Fruit fly (Drosophila melanogaster) whole organism, wandering third instar larva: ENCODE results near the gene CG43156.
A peak's percentile ranks its signal among the peaks of the same experiment; 100 is the strongest.

Experiments
- CG32264 ChIP-seq: fragments of 200-800 bp; sonication (Bioruptor generic); optimal IDR thresholded peaks from 2 replicates; lab custom pipeline; 2016; ENCODE audit warnings: missing biosample characterization, missing genetic modification characterization
- CG9705 ChIP-seq: fragments of 200-800 bp; sonication (Bioruptor generic); optimal IDR thresholded peaks from 2 replicates; lab custom pipeline; 2018; ENCODE audit warnings: missing biosample characterization, mild to moderate bottlenecking, missing genetic modification characterization
- Dif ChIP-seq: fragments of 200-275, 200-300 bp; sonication (Bioruptor generic); optimal IDR thresholded peaks from 2 replicates; lab custom pipeline; 2018; ENCODE audit warnings: missing biosample characterization, missing genetic modification characterization; ENCODE audit not compliant: partially characterized antibody
- Hr78 ChIP-seq: fragments of >200 bp; optimal IDR thresholded peaks from 2 replicates; lab custom pipeline; 2017; ENCODE audit warnings: missing biosample characterization, missing genetic modification characterization
- Hr83 ChIP-seq: fragments of 200-300 bp; sonication (Bioruptor generic); optimal IDR thresholded peaks from 2 replicates; lab custom pipeline; 2016; ENCODE audit warnings: missing biosample characterization, mild to moderate bottlenecking, missing genetic modification characterization, moderate library complexity; ENCODE audit not compliant: poor library complexity, severe bottlenecking
- Jra ChIP-seq: sonication (Bioruptor generic); optimal IDR thresholded peaks from 2 replicates; lab custom pipeline; 2016; ENCODE audit warnings: missing biosample characterization, missing genetic modification characterization
- Mio ChIP-seq: sonication (Bioruptor generic); optimal IDR thresholded peaks from 2 replicates; lab custom pipeline; 2016; ENCODE audit warnings: missing biosample characterization, missing genetic modification characterization
- Myc ChIP-seq: fragments of >200 bp; optimal IDR thresholded peaks from 2 replicates; lab custom pipeline; 2017
- N ChIP-seq: fragments of >200 bp; optimal IDR thresholded peaks from 2 replicates; lab custom pipeline; 2018; ENCODE audit warnings: missing biosample characterization, missing external identifiers, missing genetic modification characterization
- Vsx2 ChIP-seq: fragments of 200-300, 225-300 bp; sonication (Bioruptor generic); optimal IDR thresholded peaks from 2 replicates; lab custom pipeline; 2018; ENCODE audit warnings: missing biosample characterization, missing genetic modification characterization; ENCODE audit not compliant: partially characterized antibody
- br ChIP-seq: fragments of 200-800 bp; sonication (Bioruptor generic); optimal IDR thresholded peaks from 2 replicates; lab custom pipeline; 2016; ENCODE audit warnings: missing biosample characterization, missing genetic modification characterization
- h ChIP-seq: fragments of 200-800 bp; sonication (Bioruptor generic); optimal IDR thresholded peaks from 3 replicates; lab custom pipeline; 2016; ENCODE audit warnings: missing biosample characterization, mild to moderate bottlenecking, missing genetic modification characterization
- psq ChIP-seq: fragments of 200-800 bp; sonication (Bioruptor generic); optimal IDR thresholded peaks from 3 replicates; lab custom pipeline; 2017; ENCODE audit warnings: missing biosample characterization, mild to moderate bottlenecking, missing genetic modification characterization, moderate library complexity
- usp ChIP-seq: fragments of >200 bp; optimal IDR thresholded peaks from 2 replicates; lab custom pipeline; 2017; ENCODE audit warnings: missing biosample characterization, missing genetic modification characterization

DNA sequence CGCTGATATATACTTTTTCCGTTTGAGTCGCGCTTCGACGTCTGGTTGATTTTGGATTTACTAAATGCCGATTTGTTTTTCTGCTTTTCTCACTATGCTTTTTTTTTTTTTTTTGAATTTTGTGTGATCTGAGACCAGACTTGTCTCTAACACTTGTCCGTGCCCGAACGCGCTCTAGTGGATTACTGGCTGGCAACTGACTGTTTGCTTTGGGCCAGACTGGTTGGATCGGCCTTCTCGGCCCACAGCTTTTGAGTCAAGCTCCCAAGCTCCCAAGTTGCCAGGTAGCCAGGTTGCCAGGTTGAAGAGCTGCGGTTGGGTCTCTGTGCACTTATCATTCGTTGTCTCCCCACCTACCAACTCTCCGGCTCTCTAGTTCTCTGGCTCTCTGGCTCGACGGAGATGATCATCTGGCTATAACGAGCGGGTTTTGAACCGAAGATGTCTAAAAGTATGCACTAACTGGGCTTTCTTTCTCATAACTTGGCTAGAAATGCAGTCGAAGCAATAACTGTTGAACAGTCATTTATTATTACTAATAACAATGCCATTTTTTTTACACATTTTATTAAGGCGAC, 10.5 kb upstream of the CG43156 start, which contains the start of gene pot:
- no peak for TF ChIP-seq usp (GFP tag; lab: Kevin White, UChicago)
- peak; percentile 36 for TF ChIP-seq Hr83 (GFP tag; lab: Kevin White, UChicago)
- no peak for TF ChIP-seq CG9705 (GFP tag; lab: Kevin White, UChicago)
- TF ChIP-seq Hr78 (GFP tag; lab: Kevin White, UChicago), result no peak
- TF ChIP-seq N (GFP tag; lab: Kevin White, UChicago), result no peak
- peak; percentile 61 for TF ChIP-seq Myc (lab: Kevin White, UChicago)
- peak; percentile 18 for TF ChIP-seq Dif (GFP tag; lab: Kevin White, UChicago)
- TF ChIP-seq Jra, result no peak
- TF ChIP-seq br (GFP tag; lab: Kevin White, UChicago), result no peak
- no peak for TF ChIP-seq Mio
- peak; percentile 62 for TF ChIP-seq Vsx2 (GFP tag; lab: Kevin White, UChicago)
- TF ChIP-seq h (GFP tag; lab: Kevin White, UChicago), result no peak
- no peak for TF ChIP-seq psq
- TF ChIP-seq CG32264 (GFP tag; lab: Kevin White, UChicago), result no peak
